Fruit fly (Drosophila melanogaster) Kc167 (cell line): ENCODE measurements around the gene mey.

Experiments used
- Myc ChIP-seq: fragments of >200 bp; optimal IDR thresholded peaks from 2 replicates; lab custom pipeline; 2017; ENCODE audit warnings: missing external identifiers
- Sin3A ChIP-seq: fragments of >200 bp; optimal IDR thresholded peaks from 2 replicates; lab custom pipeline; 2018; ENCODE audit warnings: missing external identifiers
- h ChIP-seq: fragments of >200 bp; optimal IDR thresholded peaks from 3 replicates; lab custom pipeline; 2018; ENCODE audit warnings: missing external identifiers
- insv ChIP-seq: fragments of >200 bp; optimal IDR thresholded peaks from 3 replicates; lab custom pipeline; 2018; ENCODE audit warnings: missing external identifiers

DNA sequence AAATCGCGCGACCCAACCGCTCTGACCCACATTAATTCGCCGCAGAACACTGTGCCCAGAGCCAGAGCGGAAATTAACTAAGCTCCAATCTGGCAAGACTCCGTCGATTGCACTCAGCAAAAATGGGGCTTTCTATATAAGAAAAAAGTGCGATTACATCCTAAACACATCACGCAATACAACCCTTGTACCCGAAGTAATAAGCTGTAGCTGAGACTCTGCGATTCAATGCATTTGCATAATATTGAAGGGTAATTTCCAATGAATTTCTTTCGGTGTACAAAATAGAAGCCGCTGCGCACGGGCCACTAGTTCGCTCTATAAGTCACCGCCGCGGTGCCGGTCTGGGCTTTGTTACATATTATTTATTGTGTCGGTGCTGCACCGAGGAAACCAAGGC is 16.9 kb upstream of the mey start:
- TF ChIP-seq Myc (no peak), h (lab: Kevin White, UChicago) (no peak), insv (no peak), Sin3A (no peak)
